Worm (Caenorhabditis elegans) whole organism, L4 larva: Measurements from ENCODE around the gene C16C10.8.

Experiments used
- F10B5.3 ChIP-seq: sonication (generic microtip); optimal IDR thresholded peaks from 2 replicates; lab custom pipeline; 2016; ENCODE audit warnings: mild to moderate bottlenecking, missing genetic modification characterization, missing compliant biosample characterization
- F26F4.8 ChIP-seq: fragments of 200-800 bp; sonication (Bioruptor generic); conservative IDR thresholded peaks from 2 replicates; pipeline ENCODE4 v1.3.6; 2022; ENCODE audit warnings: missing genetic modification characterization, missing compliant biosample characterization
- T26A8.4 ChIP-seq: fragments of 200-800 bp; sonication (Bioruptor generic); IDR thresholded peaks from 2 replicates; pipeline ENCODE4 v1.3.6; 2022; ENCODE audit warnings: missing genetic modification characterization, missing compliant biosample characterization
- Y75B8A.6 ChIP-seq: fragments of 200-800 bp; sonication (Bioruptor generic); IDR thresholded peaks from 2 replicates; pipeline ENCODE4 v1.3.6; 2022; ENCODE audit warnings: missing genetic modification reagents, missing genetic modification characterization, missing compliant biosample characterization
- attf-4 ChIP-seq: sonication (generic microtip); optimal IDR thresholded peaks from 3 replicates; lab custom pipeline; 2017; ENCODE audit warnings: missing biosample characterization, missing genetic modification characterization
- ceh-28 ChIP-seq: fragments of 150-350 bp; optimal IDR thresholded peaks from 2 replicates; lab custom pipeline; 2014; ENCODE audit warnings: missing biosample characterization, missing genetic modification reagents, missing genetic modification characterization
- ceh-32 ChIP-seq: sonication (generic microtip); optimal IDR thresholded peaks from 2 replicates; lab custom pipeline; 2016; ENCODE audit warnings: mild to moderate bottlenecking, missing genetic modification characterization, missing compliant biosample characterization; ENCODE audit not compliant: poor library complexity
- ces-1 ChIP-seq: fragments of 150-350 bp; sonication (generic microtip); optimal IDR thresholded peaks from 4 replicates; lab custom pipeline; 2014; ENCODE audit warnings: missing biosample characterization, missing genetic modification reagents, missing genetic modification characterization
- daf-12 ChIP-seq: fragments of 150-350 bp; optimal IDR thresholded peaks from 2 replicates; lab custom pipeline; 2014; ENCODE audit warnings: missing biosample characterization, missing genetic modification reagents, missing genetic modification characterization
- daf-16 ChIP-seq, 3 experiments: sonication (generic microtip); optimal IDR thresholded peaks; 2 replicates each; lab custom pipeline; 2016 to 2017; ENCODE audit warnings: missing genetic modification characterization in 3 of 3, missing genetic modification reagents in 3 of 3, mild to moderate bottlenecking in 2 of 3, missing compliant biosample characterization in 2 of 3, missing biosample characterization in 1 of 3, moderate library complexity in 1 of 3
- dpl-1 ChIP-seq: fragments of 150-350 bp; optimal IDR thresholded peaks from 2 replicates; lab custom pipeline; 2014; ENCODE audit warnings: missing biosample characterization, missing genetic modification reagents, missing genetic modification characterization
- dve-1 ChIP-seq: sonication (generic microtip); optimal IDR thresholded peaks from 2 replicates; lab custom pipeline; 2017; ENCODE audit warnings: antibody characterized with exemption, mild to moderate bottlenecking, missing genetic modification characterization, missing compliant biosample characterization; ENCODE audit not compliant: insufficient read depth
- egl-27 ChIP-seq: sonication (generic microtip); optimal IDR thresholded peaks from 3 replicates; lab custom pipeline; 2017; ENCODE audit warnings: missing biosample characterization, missing genetic modification reagents, missing genetic modification characterization
- fkh-10 ChIP-seq: fragments of 150-350 bp; optimal IDR thresholded peaks from 2 replicates; lab custom pipeline; 2014; ENCODE audit warnings: missing biosample characterization, missing genetic modification reagents, missing genetic modification characterization
- hlh-11 ChIP-seq: fragments of 200-800 bp; sonication (Bioruptor generic); optimal IDR thresholded peaks from 2 replicates; lab custom pipeline; 2018; ENCODE audit warnings: mild to moderate bottlenecking, missing genetic modification characterization, missing compliant biosample characterization
- madf-9 ChIP-seq: fragments of 200-800 bp; sonication (Bioruptor generic); conservative IDR thresholded peaks from 2 replicates; pipeline ENCODE4 v1.3.6; 2022; ENCODE audit warnings: missing genetic modification reagents, missing genetic modification characterization, missing compliant biosample characterization
- mxl-2 ChIP-seq: fragments of 200-800 bp; sonication (Bioruptor generic); conservative IDR thresholded peaks from 2 replicates; pipeline ENCODE4 v1.3.6; 2022; ENCODE audit warnings: missing genetic modification reagents, missing genetic modification characterization, missing compliant biosample characterization
- nhr-11 ChIP-seq: fragments of 150-350 bp; optimal IDR thresholded peaks from 2 replicates; lab custom pipeline; 2014; ENCODE audit warnings: missing biosample characterization, missing genetic modification characterization
- nhr-25 ChIP-seq: sonication (generic microtip); optimal IDR thresholded peaks from 2 replicates; lab custom pipeline; 2017; ENCODE audit warnings: missing genetic modification characterization, mild to moderate bottlenecking, missing compliant biosample characterization, antibody characterized with exemption, moderate library complexity, borderline replicate concordance; ENCODE audit not compliant: insufficient read depth
- pqm-1 ChIP-seq: sonication (generic microtip); optimal IDR thresholded peaks from 2 replicates; lab custom pipeline; 2017; ENCODE audit warnings: missing biosample characterization, missing genetic modification characterization
- sdz-12 ChIP-seq: fragments of 200-800 bp; sonication (Bioruptor generic); optimal IDR thresholded peaks from 2 replicates; lab custom pipeline; 2018; ENCODE audit warnings: mild to moderate bottlenecking, missing genetic modification characterization, missing compliant biosample characterization
- set-16 ChIP-seq: fragments of 200-800 bp; sonication (Bioruptor generic); IDR thresholded peaks from 2 replicates; pipeline ENCODE4 v1.3.6; 2022; ENCODE audit warnings: missing genetic modification reagents, missing genetic modification characterization, missing compliant biosample characterization
- snpc-4 ChIP-seq: fragments of 150-350 bp; optimal IDR thresholded peaks from 2 replicates; lab custom pipeline; 2014; ENCODE audit warnings: missing biosample characterization, missing genetic modification characterization
- tag-97 ChIP-seq: fragments of 200-800 bp; sonication (Bioruptor generic); IDR thresholded peaks from 2 replicates; pipeline ENCODE4 v1.3.6; 2022; ENCODE audit warnings: missing genetic modification characterization, missing compliant biosample characterization
- unc-130 ChIP-seq: sonication (generic microtip); optimal IDR thresholded peaks from 2 replicates; lab custom pipeline; 2016; ENCODE audit warnings: missing genetic modification reagents, missing genetic modification characterization, missing compliant biosample characterization
- unc-62 ChIP-seq, 3 experiments: fragments of 150-350 bp in 1 of 3; sonication (generic microtip); optimal IDR thresholded peaks in 2 of 3; peaks in 1 of 3; 1 replicate in 1 of 3; 2 replicates in 2 of 3; lab custom pipeline; 2014 to 2017; ENCODE audit warnings: missing biosample characterization in 3 of 3, missing genetic modification characterization in 3 of 3, missing genetic modification reagents in 3 of 3, missing genotype in 1 of 3
- ztf-11 ChIP-seq: fragments of 150-350 bp; optimal IDR thresholded peaks from 2 replicates; lab custom pipeline; 2014; ENCODE audit warnings: missing biosample characterization, missing genetic modification characterization

C16C10.8 gene

DNA sequence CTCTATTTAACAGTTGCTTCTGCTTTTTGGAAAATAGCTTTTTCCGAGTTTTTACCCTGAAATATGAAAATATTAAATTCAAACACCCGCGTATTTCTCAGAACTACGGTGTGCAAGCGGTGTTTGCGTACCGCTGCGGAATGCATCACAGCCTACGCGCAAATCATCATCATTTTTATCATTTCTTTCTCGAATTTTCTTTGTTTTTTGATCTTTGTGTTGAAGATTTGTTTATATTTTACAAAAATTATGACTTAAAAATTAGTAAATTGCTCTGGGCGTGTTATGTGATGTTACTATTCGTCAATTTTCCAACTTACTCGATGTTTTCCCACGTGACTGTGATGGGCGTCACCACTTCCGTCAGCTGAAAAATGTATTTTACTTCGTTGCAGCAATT is 13.1 kb downstream of the C16C10.8 start (continued):
- TF ChIP-seq unc-62 (GFP tag; optimal IDR thresholded peaks at IDR 0.05 in 1 of 2; lab: Kevin White, UChicago) (no peak), unc-62 (tag; optimal IDR thresholded peaks at IDR 0.05; lab: Kevin White, UChicago) (no peak)
- TF ChIP-seq, all 104 proteins: peak for 23

DNA sequence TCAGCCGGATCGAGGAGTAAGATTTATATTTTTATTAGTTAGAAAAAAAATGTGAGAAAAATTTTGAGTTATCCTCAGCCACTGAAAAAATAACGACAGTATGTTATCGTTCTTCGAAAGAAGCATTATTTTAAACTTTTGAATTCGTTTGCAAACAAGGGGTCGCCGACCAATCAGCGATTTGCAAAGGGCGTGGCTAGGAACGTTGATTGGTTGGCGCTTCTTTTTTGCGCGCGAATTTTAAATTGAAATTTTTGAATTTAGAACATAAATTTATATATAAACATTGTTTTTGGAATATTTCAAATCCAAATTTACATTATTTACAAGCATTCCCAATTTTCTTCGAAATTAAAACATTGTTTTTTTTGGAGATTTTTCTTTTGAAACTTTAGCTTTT is 20.8 kb downstream of the C16C10.8 start:
- TF ChIP-seq tag-97 (no peak), egl-27 (tag; lab: Kevin White, UChicago) (no peak), nhr-25 (tag; lab: Kevin White, UChicago) (no peak), fkh-10 (GFP tag; lab: Kevin White, UChicago) (no peak), dve-1 (tag; lab: Kevin White, UChicago) (no peak), ztf-11 (tag; lab: Kevin White, UChicago) (no peak), ceh-32 (tag; lab: Kevin White, UChicago) (no peak), daf-12 (tag; lab: Kevin White, UChicago) (no peak), hlh-11 (tag; lab: Kevin White, UChicago) (no peak), T26A8.4 (GFP tag; lab: Robert Waterston, UW) (no peak), nhr-11 (tag; lab: Kevin White, UChicago) (no peak), ceh-28 (tag; lab: Kevin White, UChicago) (no peak), daf-16 (GFP tag; optimal IDR thresholded peaks at IDR 0.05; lab: Kevin White, UChicago) (no peak), daf-16 (tag; optimal IDR thresholded peaks at IDR 0.05; lab: Kevin White, UChicago) (no peak), dpl-1 (GFP tag; lab: Kevin White, UChicago) (no peak), F26F4.8 (no peak), Y75B8A.6 (no peak)

DNA sequence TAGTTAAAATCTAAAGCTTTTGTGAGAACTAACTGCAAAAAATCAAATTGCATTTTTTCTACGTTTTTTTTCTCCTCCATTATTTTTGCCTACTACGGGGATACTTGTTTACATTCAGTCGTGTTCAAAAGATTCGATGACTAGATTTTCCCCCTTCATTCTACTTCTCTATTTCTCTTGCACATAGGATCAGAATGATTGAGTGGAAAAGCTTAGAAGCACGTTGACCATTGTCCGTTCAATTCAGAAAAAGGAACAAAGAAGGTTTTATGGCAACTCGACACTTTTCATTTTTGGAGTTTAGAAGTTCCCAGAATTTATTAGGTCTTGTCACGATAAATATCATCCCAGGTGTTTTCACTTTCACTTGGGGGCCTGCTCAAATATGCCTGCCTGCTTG is 26.8 kb downstream of the C16C10.8 start:
- TF ChIP-seq unc-62 (GFP tag; optimal IDR thresholded peaks at IDR 0.05 in 1 of 2; lab: Kevin White, UChicago) (peak in 1 of 2 experiments; percentile 66), unc-62 (tag; optimal IDR thresholded peaks at IDR 0.05; lab: Kevin White, UChicago) (no peak), madf-9 (no peak)

DNA sequence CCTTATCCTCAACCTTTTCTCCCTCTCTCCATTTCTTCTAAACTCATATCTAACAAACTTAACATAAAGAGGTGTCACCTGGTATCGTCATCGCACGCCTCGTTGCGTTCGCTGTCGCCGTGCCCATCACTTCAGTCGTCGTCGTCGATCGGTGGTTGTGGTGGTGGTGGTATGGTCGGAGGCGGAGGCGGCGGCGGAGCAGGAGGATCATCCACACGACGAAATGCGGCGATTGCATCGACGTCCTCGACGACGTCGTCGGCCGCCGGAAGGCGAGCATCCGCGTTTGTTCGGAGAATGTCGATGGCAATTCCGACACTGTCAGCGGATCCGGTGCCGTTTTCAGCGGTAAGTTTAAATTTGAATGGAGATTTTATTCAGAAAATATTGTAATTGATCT is 29.9 kb downstream of the C16C10.8 start:
- TF ChIP-seq mxl-2 (GFP tag; lab: Robert Waterston, UW) (no peak), set-16 (peak; percentile 93)

DNA sequence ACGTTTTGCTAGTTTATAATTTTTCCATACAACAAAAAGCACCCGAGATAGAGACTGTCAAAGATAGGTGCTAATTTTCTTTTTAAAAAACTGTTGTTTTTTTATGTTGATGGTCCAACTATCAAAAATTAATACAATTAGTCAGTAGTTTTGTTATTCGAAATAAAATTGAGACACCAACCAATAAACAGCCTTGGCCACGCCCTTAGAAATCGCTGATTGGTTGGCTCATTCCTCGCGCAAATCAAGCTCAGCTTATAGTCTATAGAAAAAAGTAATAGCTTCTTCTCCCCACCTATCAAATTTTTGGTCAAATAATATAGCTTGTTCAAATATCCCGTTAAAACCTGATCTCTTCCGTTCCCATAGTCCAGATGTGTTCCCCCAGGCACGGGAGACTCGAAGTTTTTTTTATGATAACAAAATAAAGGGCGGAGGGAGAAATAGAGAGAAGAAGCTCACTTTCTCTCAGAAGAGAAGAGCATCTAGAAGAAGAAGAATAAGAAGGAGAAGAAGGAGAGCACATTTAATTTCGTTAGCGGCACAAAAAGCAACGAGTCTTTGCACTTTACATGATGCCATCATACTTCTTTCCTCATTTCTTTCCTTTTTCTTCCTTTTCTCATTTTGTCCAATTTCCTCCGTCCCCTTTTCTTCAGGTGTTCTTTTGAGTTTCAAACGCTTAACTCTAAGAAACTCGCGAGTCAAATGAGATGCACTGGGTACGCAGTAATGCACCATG is 32.0 kb downstream of the C16C10.8 start:
- TF ChIP-seq F10B5.3 (tag; lab: Kevin White, UChicago) (no peak), ces-1 (GFP tag; lab: Kevin White, UChicago) (peak; percentile 67)

DNA sequence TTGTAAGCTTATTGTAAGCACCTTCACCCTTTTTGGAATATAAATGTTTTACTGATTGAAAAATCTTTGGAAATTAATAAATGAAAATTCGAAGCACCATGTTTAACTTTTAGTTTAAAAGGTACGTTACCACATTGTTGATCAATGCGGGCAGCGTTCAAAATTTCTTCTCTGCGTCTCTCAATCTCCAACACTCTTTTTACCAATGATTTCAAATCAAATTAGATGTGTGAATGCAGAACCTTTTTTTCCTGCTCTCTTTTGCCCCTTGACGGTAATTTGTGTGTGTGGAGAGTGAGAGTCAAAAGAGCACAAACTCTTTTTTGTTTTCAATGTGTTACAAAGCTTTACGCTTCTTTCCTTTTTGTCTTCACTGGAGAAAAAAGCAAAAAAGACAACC is 40.1 kb downstream of the C16C10.8 start:
- TF ChIP-seq attf-4 (tag; lab: Kevin White, UChicago): no peak
- TF ChIP-seq sdz-12 (GFP tag; lab: Kevin White, UChicago): no peak
- TF ChIP-seq hlh-11 (tag; lab: Kevin White, UChicago): no peak
- no peak for TF ChIP-seq pqm-1 (tag; lab: Kevin White, UChicago)
- TF ChIP-seq ceh-28 (tag; lab: Kevin White, UChicago): no peak
- TF ChIP-seq ztf-11 (tag; lab: Kevin White, UChicago): no peak
- peak; percentile 54 for TF ChIP-seq fkh-10 (GFP tag; lab: Kevin White, UChicago)
- no peak for TF ChIP-seq unc-130 (GFP tag; lab: Kevin White, UChicago)
- no peak for TF ChIP-seq snpc-4 (tag; lab: Kevin White, UChicago)
- TF ChIP-seq, all 104 proteins: peak for 1
